Worm (Caenorhabditis elegans) whole organism, young adult: ENCODE data around the gene ugt-5.

Source experiments
- F52B5.7 ChIP-seq: sonication (generic microtip); optimal IDR thresholded peaks from 2 replicates; lab custom pipeline; 2016; ENCODE audit warnings: mild to moderate bottlenecking, missing genetic modification characterization, missing compliant biosample characterization
- Y56A3A.18 ChIP-seq: fragments of 200-800 bp; sonication (Bioruptor generic); IDR thresholded peaks from 2 replicates; pipeline ENCODE4 v1.3.6; 2022; ENCODE audit warnings: missing genetic modification reagents, missing genetic modification characterization, missing compliant biosample characterization
- bed-1 ChIP-seq: fragments of 200-800 bp; sonication (Bioruptor generic); IDR thresholded peaks from 2 replicates; pipeline ENCODE4 v1.3.6; 2022; ENCODE audit warnings: missing genetic modification reagents, missing genetic modification characterization, missing compliant biosample characterization
- nhr-179 ChIP-seq: sonication (generic microtip); optimal IDR thresholded peaks from 2 replicates; lab custom pipeline; 2016; ENCODE audit warnings: mild to moderate bottlenecking, missing genetic modification characterization, missing compliant biosample characterization
- snpc-3.4 ChIP-seq: sonication (generic microtip); optimal IDR thresholded peaks from 2 replicates; lab custom pipeline; 2017; ENCODE audit warnings: missing genetic modification characterization, mild to moderate bottlenecking, missing compliant biosample characterization, antibody characterized with exemption, moderate library complexity, missing genotype, missing genetic modification reagents

- TF ChIP-seq bed-1 (GFP tag; lab: Robert Waterston, UW) (no peak), nhr-179 (tag; lab: Kevin White, UChicago) (no peak), snpc-3.4 (peak; percentile 65), Y56A3A.18 (GFP tag; lab: Robert Waterston, UW) (peak; percentile 79), F52B5.7 (tag; lab: Kevin White, UChicago) (peak; percentile 66)
These were observed 12.5 kb downstream of the ugt-5 start for ce11 chrV:12780248-12780647.
